Fruit fly (Drosophila melanogaster) whole organism: Measurements from ENCODE around the gene CG5346.

ENCODE experiments used
- CG8478 ChIP-seq: fragments of >200 bp; optimal IDR thresholded peaks from 2 replicates; lab custom pipeline; 2018; ENCODE audit warnings: inconsistent platforms
- Dll ChIP-seq: fragments of >200 bp; optimal IDR thresholded peaks from 2 replicates; lab custom pipeline; 2017
- EcR ChIP-seq, 2 experiments: fragments of >200 bp; optimal IDR thresholded peaks; 2 replicates each; lab custom pipeline; 2017; ENCODE audit warnings: missing biosample characterization in 2 of 2, missing genetic modification characterization in 2 of 2, missing genetic modification reagents in 2 of 2
- pan ChIP-seq: fragments of >200 bp; optimal IDR thresholded peaks from 2 replicates; lab custom pipeline; 2017
- psq ChIP-seq: fragments of >200 bp; optimal IDR thresholded peaks from 2 replicates; lab custom pipeline; 2017
- usp ChIP-seq: fragments of >200 bp; optimal IDR thresholded peaks from 2 replicates; lab custom pipeline; 2017; ENCODE audit warnings: missing biosample characterization, missing genetic modification characterization, mixed read lengths

The CG5346 gene

DNA sequence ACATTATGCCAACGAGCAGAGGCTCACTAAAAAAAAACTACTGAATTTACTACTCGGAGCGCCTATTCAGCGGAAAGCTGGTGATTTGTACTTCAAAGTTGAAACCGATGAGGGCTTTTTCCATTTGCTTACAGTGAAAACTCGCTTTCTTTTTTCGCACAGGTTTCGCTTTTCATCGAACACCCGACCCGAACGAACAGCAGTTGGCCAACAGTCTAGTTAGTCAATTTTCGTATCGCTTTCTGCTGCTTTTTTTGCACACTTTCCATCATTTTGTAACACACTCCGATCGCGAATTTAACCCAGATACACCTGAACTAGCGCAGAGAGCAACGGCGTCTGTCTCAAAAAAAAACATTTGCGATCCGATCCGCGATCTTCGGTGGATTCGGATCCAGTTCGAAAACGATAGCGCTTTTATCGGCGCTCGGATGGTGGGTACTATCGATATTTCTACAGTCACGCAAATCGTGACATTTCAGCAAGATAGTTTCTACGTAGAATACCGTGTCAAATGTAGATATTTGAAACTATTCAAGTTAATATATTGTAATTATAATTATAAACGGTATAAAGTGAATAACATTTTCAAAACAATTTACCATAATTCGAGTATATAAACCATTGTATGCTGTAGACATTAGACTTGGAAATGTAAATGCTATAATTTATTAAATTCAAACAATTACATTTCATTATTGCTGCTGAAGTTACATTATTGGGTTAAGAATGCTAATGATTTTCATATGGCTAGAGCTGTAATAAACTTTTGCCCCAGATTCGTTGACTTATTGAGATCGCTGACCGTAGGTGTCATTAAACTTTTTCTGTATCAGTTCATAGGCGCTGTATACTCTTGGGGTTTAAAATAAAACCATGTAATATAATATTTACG lies at the start of gene CG5346:
Gene CG5346, minus strand, starts transcription at position 400 of the 895 bp plus-strand sequence.
- TF ChIP-seq CG8478 (lab: Kevin White, UChicago) (no peak), EcR (GFP tag; optimal IDR thresholded peaks at IDR 0.05; lab: Kevin White, UChicago) (no peak), usp (no peak), pan (no peak), Dll (lab: Kevin White, UChicago) (no peak), psq (lab: Kevin White, UChicago) (no peak)

DNA sequence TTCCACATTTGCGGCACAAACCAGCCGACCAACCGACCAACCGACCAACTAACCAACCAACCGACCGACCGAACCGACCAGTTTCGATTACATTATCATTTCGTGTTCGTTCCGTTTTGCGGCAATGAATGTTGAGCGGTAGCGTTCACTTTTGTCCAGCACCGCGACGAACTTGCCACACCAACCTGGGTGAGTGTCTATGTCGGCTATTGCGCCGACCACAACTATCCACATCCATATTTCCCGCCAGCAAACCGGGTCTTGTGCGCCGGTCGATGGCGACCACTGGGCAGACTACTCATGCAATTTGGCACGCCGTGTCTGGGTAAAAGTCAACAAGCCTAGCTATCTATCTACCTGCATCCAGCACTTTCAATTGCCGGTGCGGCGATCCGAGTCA lies 48.5 kb upstream of the CG5346 start:
- TF ChIP-seq EcR (GFP tag; optimal IDR thresholded peaks at IDR 0.05; lab: Kevin White, UChicago) (no peak), CG8478 (lab: Kevin White, UChicago) (no peak), pan (no peak)

DNA sequence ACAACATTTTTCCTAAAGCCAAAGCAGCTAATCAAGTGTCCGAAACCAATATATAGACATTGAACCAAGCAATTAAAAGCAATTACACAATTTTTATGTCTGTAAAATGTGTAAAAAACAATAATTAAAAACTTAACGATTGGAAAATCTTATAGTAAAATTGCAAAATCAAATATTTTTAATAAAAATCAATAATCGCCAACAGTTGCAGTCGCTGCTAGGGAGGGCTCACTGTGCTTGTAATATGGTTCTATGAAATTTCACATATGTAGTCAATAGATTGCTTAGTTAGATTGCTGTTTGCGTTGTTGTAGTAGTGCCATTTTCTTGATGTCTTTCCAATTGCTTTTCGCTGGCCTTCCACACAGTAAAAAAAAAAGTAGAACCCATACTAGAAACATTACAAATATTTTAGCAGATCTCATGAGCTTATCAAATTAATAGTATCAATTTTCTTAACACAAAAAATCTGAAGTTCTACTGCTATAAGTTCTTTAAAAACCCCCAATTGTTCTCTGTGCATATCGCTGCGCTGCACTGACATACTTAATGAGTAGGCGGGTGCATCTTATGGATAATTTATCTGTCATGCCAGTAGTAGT lies 47.7 kb upstream of the CG5346 start:
- TF ChIP-seq CG8478 (lab: Kevin White, UChicago), result no peak
- TF ChIP-seq EcR (GFP tag; optimal IDR thresholded peaks at IDR 0.05; lab: Kevin White, UChicago), result no peak
- no peak for TF ChIP-seq pan
- TF ChIP-seq Dll (lab: Kevin White, UChicago), result no peak
- TF ChIP-seq psq (lab: Kevin White, UChicago), result no peak
- TF ChIP-seq usp, result no peak

DNA sequence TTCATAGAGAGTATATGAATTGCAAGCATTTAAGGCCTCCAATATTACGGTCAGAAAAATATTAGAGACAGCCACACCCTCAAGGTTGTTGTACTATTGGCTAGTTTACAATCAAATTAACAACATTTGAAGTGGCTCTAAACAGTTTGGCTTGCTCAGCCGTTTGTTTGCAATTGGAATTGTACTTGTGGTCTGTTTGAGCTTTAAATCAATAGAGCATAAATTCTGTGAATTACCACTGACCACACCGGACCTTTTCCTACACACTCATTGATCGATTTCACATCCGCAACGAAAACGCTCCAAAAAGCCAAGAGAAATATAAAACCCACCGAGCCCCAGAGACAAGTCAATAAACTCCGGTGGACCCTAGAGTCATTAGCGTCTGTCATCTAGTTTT lies 45.1 kb upstream of the CG5346 start:
- TF ChIP-seq CG8478 (lab: Kevin White, UChicago) (no peak), pan (no peak), psq (lab: Kevin White, UChicago) (no peak)

DNA sequence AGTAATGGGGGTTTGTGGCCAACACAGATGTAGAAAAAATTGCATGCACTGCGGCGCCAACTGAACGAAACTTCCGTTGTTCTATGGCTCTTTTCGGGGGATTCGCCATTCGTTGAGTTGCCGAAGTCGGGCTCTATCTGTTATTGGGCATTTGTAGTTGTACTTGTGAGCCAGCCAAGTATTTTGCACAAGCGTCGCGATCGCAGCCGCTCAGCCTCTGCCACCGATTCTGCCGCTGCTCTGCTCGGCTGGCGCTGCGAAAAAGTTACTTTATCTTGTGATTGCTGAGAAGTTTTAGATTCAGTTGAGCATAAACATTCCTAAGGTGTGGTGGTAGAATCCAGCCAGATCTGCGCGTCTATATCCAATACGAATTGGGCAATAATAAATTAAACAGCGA lies 41.4 kb upstream of the CG5346 start, which contains the start of gene CG33110:
Gene CG33110, plus strand, starts transcription at position 301 of the 400 bp plus-strand sequence.
- no peak for TF ChIP-seq usp
- TF ChIP-seq CG8478 (lab: Kevin White, UChicago), result no peak
- no peak for TF ChIP-seq psq (lab: Kevin White, UChicago)
- TF ChIP-seq EcR (GFP tag; optimal IDR thresholded peaks at IDR 0.05; lab: Kevin White, UChicago), result no peak

DNA sequence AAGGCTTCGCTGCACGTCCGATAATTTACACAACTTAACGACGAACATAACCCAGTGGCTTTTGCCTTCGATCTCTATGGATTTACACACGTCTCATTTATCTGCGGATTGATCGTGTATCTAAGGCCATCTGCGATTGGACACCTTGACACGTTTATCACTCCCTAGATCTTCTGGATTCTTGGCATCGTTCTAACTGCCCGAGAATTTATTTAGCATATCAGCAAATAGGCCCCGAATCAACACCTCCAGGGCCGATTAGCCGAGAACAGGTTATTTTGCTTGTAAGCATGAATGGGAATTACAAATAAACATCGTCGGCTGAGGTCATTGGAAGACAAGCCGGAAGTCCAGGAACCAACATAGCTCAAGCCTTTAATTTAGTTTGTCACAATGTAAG lies 40.0 kb upstream of the CG5346 start:
- no peak for TF ChIP-seq usp
- TF ChIP-seq Dll (lab: Kevin White, UChicago), result no peak
- no peak for TF ChIP-seq CG8478 (lab: Kevin White, UChicago)
- TF ChIP-seq EcR (GFP tag; optimal IDR thresholded peaks at IDR 0.05; lab: Kevin White, UChicago), result no peak
- no peak for TF ChIP-seq pan
- no peak for TF ChIP-seq psq (lab: Kevin White, UChicago)

DNA sequence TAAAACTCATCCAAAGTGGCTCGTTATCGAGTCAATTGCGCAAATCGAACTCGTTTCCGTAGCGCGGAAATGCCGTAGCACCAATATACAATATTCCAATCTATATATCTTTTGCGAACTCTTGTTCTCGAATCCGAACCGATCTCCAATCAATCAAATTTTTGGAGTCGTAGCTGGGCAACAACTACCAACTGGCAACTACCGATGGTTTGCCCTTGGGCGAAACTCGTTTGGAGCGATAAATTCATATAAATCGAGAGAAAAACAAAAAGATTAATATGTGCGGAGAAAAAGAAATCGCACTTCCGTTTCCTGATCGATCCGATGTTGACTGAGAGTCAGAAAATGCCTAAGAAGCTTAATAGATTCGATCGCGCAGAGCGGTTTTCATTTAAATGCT lies 37.3 kb upstream of the CG5346 start:
- no peak for TF ChIP-seq usp
- TF ChIP-seq pan, result no peak
- no peak for TF ChIP-seq EcR (GFP tag; optimal IDR thresholded peaks at IDR 0.05; lab: Kevin White, UChicago)

DNA sequence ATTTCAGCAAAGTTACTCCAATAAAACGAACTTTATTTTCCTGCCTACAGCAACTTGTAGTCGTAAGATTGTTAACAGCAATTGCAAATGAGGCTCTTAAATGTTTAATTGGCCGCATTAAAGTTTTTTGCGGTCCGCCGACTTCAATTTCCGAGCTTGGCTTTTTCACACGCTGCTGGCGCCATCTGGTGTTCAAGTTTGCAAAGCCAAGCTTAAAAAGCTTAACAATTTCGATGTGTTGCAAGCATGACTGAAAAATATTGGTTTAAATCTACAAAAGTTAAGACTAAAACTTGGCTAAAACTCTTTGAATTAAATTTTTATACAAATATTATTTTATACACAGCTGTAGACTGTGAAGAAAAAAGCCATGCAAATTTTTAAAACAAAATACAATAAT lies 36.2 kb upstream of the CG5346 start:
- no peak for TF ChIP-seq Dll (lab: Kevin White, UChicago)
- TF ChIP-seq usp, result no peak
- no peak for TF ChIP-seq EcR (GFP tag; optimal IDR thresholded peaks at IDR 0.05; lab: Kevin White, UChicago)

DNA sequence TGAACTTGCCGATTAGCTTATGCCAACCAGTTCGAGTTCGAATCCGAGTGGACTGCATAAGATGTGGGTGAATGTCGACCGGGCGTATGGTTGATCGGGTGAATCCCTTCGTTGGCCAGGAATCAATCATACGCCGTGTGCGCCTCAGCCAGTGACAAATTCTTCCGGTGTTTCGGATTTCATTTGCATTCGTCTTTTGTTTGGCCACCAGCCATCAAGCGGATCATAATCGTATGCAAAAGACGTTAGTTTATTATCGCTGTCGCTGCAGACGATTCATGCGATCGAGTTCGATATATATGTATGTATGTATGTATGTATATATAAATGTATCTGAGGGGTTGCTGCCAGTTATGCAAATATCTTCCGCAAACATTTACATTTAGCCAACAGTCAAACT lies 35.6 kb upstream of the CG5346 start:
- TF ChIP-seq Dll (lab: Kevin White, UChicago), result no peak
- TF ChIP-seq usp, result no peak
- TF ChIP-seq EcR (GFP tag; optimal IDR thresholded peaks at IDR 0.05; lab: Kevin White, UChicago), result no peak
- no peak for TF ChIP-seq psq (lab: Kevin White, UChicago)
- TF ChIP-seq CG8478 (lab: Kevin White, UChicago), result no peak
- TF ChIP-seq pan, result no peak

DNA sequence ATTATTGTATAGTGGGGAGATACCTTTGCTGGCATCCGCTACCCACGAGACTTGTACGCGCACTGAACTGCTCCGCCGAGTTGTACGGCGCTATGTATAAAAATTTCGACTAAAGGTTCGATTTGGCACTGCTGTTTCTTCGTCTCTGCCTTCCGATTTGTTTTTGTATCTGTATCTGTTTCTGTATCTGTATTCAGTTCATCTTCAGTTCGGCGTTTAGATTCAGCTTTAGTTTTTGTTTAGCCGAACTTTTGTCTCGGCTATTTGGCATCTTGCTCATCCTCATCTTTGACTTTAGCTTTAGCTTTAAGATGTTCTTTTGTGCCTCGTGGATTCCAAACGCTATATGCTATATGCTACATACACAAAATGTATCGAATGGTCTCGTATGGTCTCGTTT lies 34.0 kb upstream of the CG5346 start, which contains the start of gene sit:
Gene sit, minus strand, starts transcription at position 71 of the 400 bp plus-strand sequence.
- TF ChIP-seq EcR (GFP tag; optimal IDR thresholded peaks at IDR 0.05; lab: Kevin White, UChicago), result no peak
- TF ChIP-seq CG8478 (lab: Kevin White, UChicago), result no peak
- TF ChIP-seq Dll (lab: Kevin White, UChicago), result no peak
- TF ChIP-seq psq (lab: Kevin White, UChicago), result no peak
- no peak for TF ChIP-seq pan
- no peak for TF ChIP-seq usp

DNA sequence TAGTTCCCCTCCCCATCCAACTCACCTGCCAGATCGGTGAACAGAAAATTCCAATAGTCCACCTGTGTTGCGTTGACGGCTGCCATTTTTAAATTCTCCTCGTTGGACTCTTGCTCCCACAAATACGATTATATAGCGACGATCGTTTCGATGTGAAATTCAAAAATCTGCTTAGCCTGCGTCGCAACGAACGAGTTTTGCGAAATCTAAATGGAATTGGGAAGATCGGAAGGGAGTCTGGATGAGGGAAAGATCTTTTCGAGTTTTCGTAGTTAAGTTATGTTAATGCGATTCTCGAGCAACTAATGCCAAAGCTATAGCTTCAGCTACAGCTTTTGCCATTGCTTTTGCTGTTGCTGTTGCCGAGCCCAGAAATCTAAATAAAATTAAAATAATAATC lies 31.8 kb upstream of the CG5346 start:
- TF ChIP-seq Dll (lab: Kevin White, UChicago) (no peak), pan (no peak), usp (no peak), EcR (GFP tag; optimal IDR thresholded peaks at IDR 0.05; lab: Kevin White, UChicago) (no peak), psq (lab: Kevin White, UChicago) (no peak), CG8478 (lab: Kevin White, UChicago) (no peak)

DNA sequence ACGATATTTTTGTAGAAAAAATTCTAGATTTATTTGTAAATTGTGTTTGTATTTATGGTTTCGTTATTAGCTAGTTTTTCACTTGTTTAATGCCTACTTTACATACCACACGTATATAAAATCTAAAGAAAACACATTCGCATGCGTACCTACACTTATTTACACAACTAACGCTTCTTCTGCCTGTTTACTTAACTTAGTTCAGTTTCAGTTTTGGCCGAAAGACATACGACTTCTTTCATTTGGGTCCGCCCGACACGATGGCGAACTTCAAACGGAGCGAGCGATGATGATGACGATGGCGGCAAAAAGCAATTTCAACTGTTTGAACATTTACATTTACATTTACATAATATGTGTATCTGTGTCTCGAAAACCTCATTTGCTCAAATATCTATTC lies 29.9 kb upstream of the CG5346 start:
- TF ChIP-seq EcR (GFP tag; optimal IDR thresholded peaks at IDR 0.05; lab: Kevin White, UChicago) (no peak), psq (lab: Kevin White, UChicago) (no peak), pan (no peak), CG8478 (lab: Kevin White, UChicago) (no peak), Dll (lab: Kevin White, UChicago) (no peak), usp (no peak)
